Fruit fly (Drosophila melanogaster) whole organism: ENCODE data around the gene Cpn.

Experiments
- CG8478 ChIP-seq: fragments of >200 bp; optimal IDR thresholded peaks from 2 replicates; lab custom pipeline; 2018; ENCODE audit warnings: inconsistent platforms
- pan ChIP-seq: fragments of >200 bp; optimal IDR thresholded peaks from 2 replicates; lab custom pipeline; 2017

DNA sequence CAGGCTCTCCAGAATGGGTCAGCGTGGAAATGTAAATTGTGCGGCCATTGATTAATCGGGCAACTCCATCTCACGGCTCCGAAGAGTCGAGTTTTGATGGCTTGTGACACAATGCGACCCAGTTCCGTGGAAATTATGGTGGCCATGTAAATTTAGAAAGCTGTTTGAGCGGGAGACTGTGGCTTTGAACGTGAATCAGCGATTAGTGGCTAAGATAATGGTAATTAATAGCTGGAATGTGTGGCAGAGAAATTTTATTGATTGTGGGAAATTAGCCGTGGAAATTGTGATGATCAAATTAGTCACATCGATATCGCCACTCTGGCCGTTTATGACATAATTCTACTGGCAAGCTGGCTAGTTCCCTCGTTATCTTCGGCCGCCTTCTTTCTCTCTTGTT, 41.1 kb downstream of the Cpn start:
- TF ChIP-seq CG8478 (lab: Kevin White, UChicago) (no peak), pan (lab: Kevin White, UChicago) (no peak)
